Fruit fly (Drosophila melanogaster): ENCODE measurements around the gene CG14132.
A peak's percentile ranks its signal among the peaks of the same experiment; 100 is the strongest.

Gene CG14132

DNA sequence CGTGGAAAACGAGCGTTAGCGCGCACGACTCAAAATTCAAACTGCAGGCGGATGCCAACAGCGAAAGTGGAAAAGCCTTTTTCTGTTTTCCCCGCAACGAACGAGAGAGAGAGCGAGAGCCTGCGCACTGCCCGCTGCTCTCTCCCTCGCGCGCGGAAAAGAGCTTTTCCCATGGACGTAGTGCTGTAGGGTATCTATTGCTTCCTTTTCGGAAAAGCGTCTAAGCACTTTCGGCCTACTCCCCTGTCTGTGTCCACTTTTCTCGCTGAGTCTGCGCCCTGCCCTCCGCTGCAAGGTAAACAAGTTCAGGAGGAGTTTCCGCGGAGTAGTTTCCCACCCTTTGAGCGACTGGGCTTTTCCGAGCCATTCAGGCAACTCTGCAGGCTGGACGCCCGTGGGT, 34.8 kb downstream of the CG14132 start, which contains the start of gene CG32085 (continued):
- TF ChIP-seq CG2116 (GFP tag; optimal IDR thresholded peaks at IDR 0.05) = no peak
- peak; percentile 60 for TF ChIP-seq CG10543 (GFP tag; optimal IDR thresholded peaks at IDR 0.05)
- TF ChIP-seq tio (GFP tag; optimal IDR thresholded peaks at IDR 0.05) = no peak
- peak; percentile 67; the same call in 2 of the 3 replicates for TF ChIP-seq zfh1 (GFP tag; IDR thresholded peaks at IDR 0.05)
- TF ChIP-seq hbn (GFP tag; IDR thresholded peaks at IDR 0.05; ENCODE audit: partially characterized antibody) = no peak
- TF ChIP-seq caup (GFP tag; optimal IDR thresholded peaks at IDR 0.05; ENCODE audit: severe bottlenecking) = peak; percentile 71
- TF ChIP-seq CG4424 (GFP tag; optimal IDR thresholded peaks at IDR 0.05) = peak; percentile 51
- peak; percentile 67 for TF ChIP-seq schlank (tag; optimal IDR thresholded peaks at IDR 0.05)
- peak; percentile 48 for TF ChIP-seq CG9215 (GFP tag; IDR thresholded peaks at IDR 0.05)
- TF ChIP-seq kay (GFP tag; optimal IDR thresholded peaks at IDR 0.05) = peak; percentile 30
- TF ChIP-seq CG17568 (GFP tag; optimal IDR thresholded peaks at IDR 0.05) = no peak
- 0 out of 3 replicates have a peak, but pooled peaks have one; percentile 43 for TF ChIP-seq CG7357 (GFP tag; IDR thresholded peaks at IDR 0.05)
- peak; percentile 60 for TF ChIP-seq CG12155 (GFP tag; optimal IDR thresholded peaks at IDR 0.05)
- TF ChIP-seq gcm2 (GFP tag; optimal IDR thresholded peaks at IDR 0.05) = peak; percentile 5
- peak; percentile 37; the same call in 1 of the 2 replicates for TF ChIP-seq CG7372 (GFP tag; IDR thresholded peaks at IDR 0.05)
- TF ChIP-seq Taf1 (GFP tag; IDR thresholded peaks at IDR 0.05) = peak; percentile 30; the same call in 1 of the 2 replicates
- no peak for TF ChIP-seq NC2α (GFP tag; optimal IDR thresholded peaks at IDR 0.05)
- TF ChIP-seq CG7963 (GFP tag; IDR thresholded peaks at IDR 0.05; ENCODE audit: partially characterized antibody) = no peak
- peak; percentile 56 for TF ChIP-seq CG7556 (GFP tag; optimal IDR thresholded peaks at IDR 0.05)
- peak; percentile 62 for TF ChIP-seq NK7.1 (GFP tag; optimal IDR thresholded peaks at IDR 0.05)
- peak; percentile 31 for TF ChIP-seq scrt (GFP tag; optimal IDR thresholded peaks at IDR 0.05)
- TF ChIP-seq CG9797 (GFP tag; optimal IDR thresholded peaks at IDR 0.05) = no peak
- peak; percentile 51 for TF ChIP-seq CG18011 (GFP tag; optimal IDR thresholded peaks at IDR 0.05)
- TF ChIP-seq CG3163 (GFP tag; optimal IDR thresholded peaks at IDR 0.05) = peak; percentile 17
- 0 out of 3 replicates have a peak, but pooled peaks have one; percentile 59 for TF ChIP-seq CG2889 (GFP tag; IDR thresholded peaks at IDR 0.05)
- no peak for TF ChIP-seq hb (GFP tag; IDR thresholded peaks at IDR 0.05; ENCODE audit: partially characterized antibody)
- TF ChIP-seq tgo (GFP tag; IDR thresholded peaks at IDR 0.05) = peak; percentile 42; the same call in 2 of the 3 replicates
- TF ChIP-seq kni (GFP tag; optimal IDR thresholded peaks at IDR 0.05) = peak; percentile 0
- TF ChIP-seq CG6175 (GFP tag; IDR thresholded peaks at IDR 0.05) = peak; percentile 66; the same call in 1 of the 3 replicates
- TF ChIP-seq fu2 (GFP tag; optimal IDR thresholded peaks at IDR 0.05) = peak; percentile 54
- TF ChIP-seq nerfin-1 (tag; optimal IDR thresholded peaks at IDR 0.05) = peak; percentile 25
- peak; percentile 53 for TF ChIP-seq eyg (GFP tag; optimal IDR thresholded peaks at IDR 0.05)
- TF ChIP-seq sens-2 (GFP tag; IDR thresholded peaks at IDR 0.05) = no peak
- no peak for TF ChIP-seq trh (GFP tag; optimal IDR thresholded peaks at IDR 0.05)
- no peak for TF ChIP-seq Lhr (GFP tag; optimal IDR thresholded peaks at IDR 0.05)
- TF ChIP-seq ind (GFP tag; optimal IDR thresholded peaks at IDR 0.05) = peak; percentile 68
- peak; percentile 30 for TF ChIP-seq CG10147 (GFP tag; optimal IDR thresholded peaks at IDR 0.05)
- TF ChIP-seq CG9609 (GFP tag; optimal IDR thresholded peaks at IDR 0.05) = peak; percentile 44
- no peak for TF ChIP-seq CG11696 (GFP tag; IDR thresholded peaks at IDR 0.05)
- TF ChIP-seq jing (GFP tag; optimal IDR thresholded peaks at IDR 0.05) = no peak
- peak; percentile 42 for TF ChIP-seq CG15269 (tag; optimal IDR thresholded peaks at IDR 0.05)
- peak; percentile 18; the same call in 1 of the 2 replicates for TF ChIP-seq CG13287 (GFP tag; IDR thresholded peaks at IDR 0.05; ENCODE audit: partially characterized antibody)
- TF ChIP-seq CG11456 (GFP tag; IDR thresholded peaks at IDR 0.05) = peak; percentile 91
- peak; percentile 48 for TF ChIP-seq sisA (GFP tag; IDR thresholded peaks at IDR 0.05)
- TF ChIP-seq hkb (optimal IDR thresholded peaks at IDR 0.05) = no peak
- TF ChIP-seq hkb (GFP tag; IDR thresholded peaks at IDR 0.05) = peak; percentile 58
- peak; percentile 64 for TF ChIP-seq al (GFP tag; IDR thresholded peaks at IDR 0.05)
- peak; percentile 27; the same call in 1 of the 3 replicates for TF ChIP-seq CG34422 (GFP tag; IDR thresholded peaks at IDR 0.05)
- TF ChIP-seq MBD-R2 (GFP tag; IDR thresholded peaks at IDR 0.05) = peak; percentile 53; the same call in 1 of the 2 replicates
- peak; percentile 9 for TF ChIP-seq sd (tag; optimal IDR thresholded peaks at IDR 0.05)
- peak; percentile 52 for TF ChIP-seq pum (GFP tag; optimal IDR thresholded peaks at IDR 0.05)

Measured in whole organism, embryonic.